Fruit fly (Drosophila melanogaster): ENCODE results near the gene CG9154.

Gene CG9154

dm6 chr2L:6068544-6069251, 1.8 kb downstream of the CG9154 start, which contains the start of the genes CG9150 and Pfdn1:
Gene CG9150 (minus strand): TSS chr2L:6068594.
Gene Pfdn1 (plus strand): TSS chr2L:6069079.
- TF ChIP-seq Ets98B (GFP tag; IDR thresholded peaks at IDR 0.05) (peak; percentile 18; the same call in 1 of the 2 replicates), CG4496 (GFP tag; IDR thresholded peaks at IDR 0.05) (0 out of 3 replicates have a peak, but pooled peaks have one; percentile 19), fd96Ca (GFP tag; IDR thresholded peaks at IDR 0.05) (no peak)

- TF ChIP-seq CG13204 (GFP tag; optimal IDR thresholded peaks at IDR 0.05) (peak; percentile 97), CG12605 (GFP tag; IDR thresholded peaks at IDR 0.05) (peak; percentile 100), CG17806 (tag; optimal IDR thresholded peaks at IDR 0.05) (peak; percentile 99), CG10348 (GFP tag; IDR thresholded peaks at IDR 0.05) (peak; percentile 98), CG8301 (tag; optimal IDR thresholded peaks at IDR 0.05) (peak; percentile 99), fd96Ca (GFP tag; IDR thresholded peaks at IDR 0.05) (peak; percentile 98), CG34367 (tag; optimal IDR thresholded peaks at IDR 0.05) (peak; percentile 100), CG14655 (GFP tag; optimal IDR thresholded peaks at IDR 0.05) (peak; percentile 100), Snoo (tag; optimal IDR thresholded peaks at IDR 0.05) (peak; percentile 100), Pif1B (GFP tag; optimal IDR thresholded peaks at IDR 0.05) (peak; percentile 100), CG32121 (GFP tag; IDR thresholded peaks at IDR 0.05) (peak; percentile 99), EcR (GFP tag; optimal IDR thresholded peaks at IDR 0.05) (peak; percentile 79), Pif1A (GFP tag; optimal IDR thresholded peaks at IDR 0.05) (peak; percentile 100), gl (tag; optimal IDR thresholded peaks at IDR 0.05) (peak; percentile 98), rn (GFP tag; IDR thresholded peaks at IDR 0.05) (peak; percentile 98), CG8159 (tag; optimal IDR thresholded peaks at IDR 0.05) (peak; percentile 99), CG4496 (GFP tag; IDR thresholded peaks at IDR 0.05) (peak; percentile 100), Ets98B (GFP tag; IDR thresholded peaks at IDR 0.05) (peak; percentile 99), CG15710 (tag; optimal IDR thresholded peaks at IDR 0.05) (peak; percentile 100), D1 (tag; optimal IDR thresholded peaks at IDR 0.05) (no peak), CG9948 (tag; optimal IDR thresholded peaks at IDR 0.05) (peak; percentile 99)
These were observed 4.7 kb downstream of the CG9154 start, which contains the start of the genes Fbw5 and CG9147 for dm6 chr2L:6065823-6066222. Gene Fbw5 (minus strand): TSS chr2L:6065953. Gene CG9147 (plus strand): TSS chr2L:6065997.

- peak; percentile 8 for TF ChIP-seq gl (tag; optimal IDR thresholded peaks at IDR 0.05)
- no peak for TF ChIP-seq CG13204 (GFP tag; optimal IDR thresholded peaks at IDR 0.05)
- TF ChIP-seq D1 (tag; optimal IDR thresholded peaks at IDR 0.05): no peak
- TF ChIP-seq Pif1B (GFP tag; optimal IDR thresholded peaks at IDR 0.05): no peak
- TF ChIP-seq CG8301 (tag; optimal IDR thresholded peaks at IDR 0.05): no peak
- no peak for TF ChIP-seq Pif1A (GFP tag; optimal IDR thresholded peaks at IDR 0.05)
- peak; percentile 61 for TF ChIP-seq CG15710 (tag; optimal IDR thresholded peaks at IDR 0.05)
- peak; percentile 29 for TF ChIP-seq EcR (GFP tag; optimal IDR thresholded peaks at IDR 0.05)
- peak; percentile 88 for TF ChIP-seq fd96Ca (GFP tag; IDR thresholded peaks at IDR 0.05)
- TF ChIP-seq Snoo (tag; optimal IDR thresholded peaks at IDR 0.05): peak; percentile 69
- peak; percentile 57 for TF ChIP-seq CG9948 (tag; optimal IDR thresholded peaks at IDR 0.05)
- TF ChIP-seq CG32121 (GFP tag; IDR thresholded peaks at IDR 0.05): peak; percentile 78
- TF ChIP-seq CG34367 (tag; optimal IDR thresholded peaks at IDR 0.05): peak; percentile 45
- peak; percentile 74 for TF ChIP-seq CG8159 (tag; optimal IDR thresholded peaks at IDR 0.05)
- TF ChIP-seq CG14655 (GFP tag; optimal IDR thresholded peaks at IDR 0.05): no peak
- TF ChIP-seq rn (GFP tag; IDR thresholded peaks at IDR 0.05): peak; percentile 73
- peak; percentile 46 for TF ChIP-seq CG12605 (GFP tag; IDR thresholded peaks at IDR 0.05)
- TF ChIP-seq CG17806 (tag; optimal IDR thresholded peaks at IDR 0.05): peak; percentile 69
- TF ChIP-seq CG4496 (GFP tag; IDR thresholded peaks at IDR 0.05): peak; percentile 86
- no peak for TF ChIP-seq CG10348 (GFP tag; IDR thresholded peaks at IDR 0.05)
- peak; percentile 79 for TF ChIP-seq Ets98B (GFP tag; IDR thresholded peaks at IDR 0.05)
These were observed 8.0 kb downstream of the CG9154 start, which contains the start of the genes ND-51 and CG13994 for dm6 chr2L:6062382-6063082. Gene ND-51 (minus strand): TSS chr2L:6062757. Gene CG13994 (plus strand): TSS chr2L:6062989.

- TF ChIP-seq CG13204 (GFP tag; optimal IDR thresholded peaks at IDR 0.05): no peak
- TF ChIP-seq EcR (GFP tag; optimal IDR thresholded peaks at IDR 0.05): no peak
- TF ChIP-seq CG8159 (tag; optimal IDR thresholded peaks at IDR 0.05): no peak
- TF ChIP-seq CG17806 (tag; optimal IDR thresholded peaks at IDR 0.05): no peak
- TF ChIP-seq CG10348 (GFP tag; IDR thresholded peaks at IDR 0.05): no peak
- TF ChIP-seq D1 (tag; optimal IDR thresholded peaks at IDR 0.05): no peak
- no peak for TF ChIP-seq CG15710 (tag; optimal IDR thresholded peaks at IDR 0.05)
- TF ChIP-seq rn (GFP tag; IDR thresholded peaks at IDR 0.05): no peak
- no peak for TF ChIP-seq Ets98B (GFP tag; IDR thresholded peaks at IDR 0.05)
- no peak for TF ChIP-seq Pif1A (GFP tag; optimal IDR thresholded peaks at IDR 0.05)
- no peak for TF ChIP-seq gl (tag; optimal IDR thresholded peaks at IDR 0.05)
These were observed 10.3 kb downstream of the CG9154 start, which contains the start of gene CG34180 for dm6 chr2L:6060210-6060609. Gene CG34180 (plus strand): TSS chr2L:6060510.

- TF ChIP-seq CG14655 (GFP tag; optimal IDR thresholded peaks at IDR 0.05) (no peak), CG15710 (tag; optimal IDR thresholded peaks at IDR 0.05) (no peak), CG13204 (GFP tag; optimal IDR thresholded peaks at IDR 0.05) (peak; percentile 9), CG4496 (GFP tag; IDR thresholded peaks at IDR 0.05) (0 out of 3 replicates have a peak, but pooled peaks have one; percentile 42), CG12605 (GFP tag; IDR thresholded peaks at IDR 0.05) (0 out of 2 replicates have a peak, but pooled peaks have one; percentile 11), fd96Ca (GFP tag; IDR thresholded peaks at IDR 0.05) (no peak), Pif1B (GFP tag; optimal IDR thresholded peaks at IDR 0.05) (no peak), CG8159 (tag; optimal IDR thresholded peaks at IDR 0.05) (no peak), CG32121 (GFP tag; IDR thresholded peaks at IDR 0.05) (peak; percentile 19; the same call in 1 of the 2 replicates), gl (tag; optimal IDR thresholded peaks at IDR 0.05) (peak; percentile 26), D1 (tag; optimal IDR thresholded peaks at IDR 0.05) (no peak), Ets98B (GFP tag; IDR thresholded peaks at IDR 0.05) (peak; percentile 28; the same call in 1 of the 2 replicates), CG9948 (tag; optimal IDR thresholded peaks at IDR 0.05) (no peak), Pif1A (GFP tag; optimal IDR thresholded peaks at IDR 0.05) (no peak), Snoo (tag; optimal IDR thresholded peaks at IDR 0.05) (no peak), CG10348 (GFP tag; IDR thresholded peaks at IDR 0.05) (no peak), CG17806 (tag; optimal IDR thresholded peaks at IDR 0.05) (no peak), rn (GFP tag; IDR thresholded peaks at IDR 0.05) (no peak), CG34367 (tag; optimal IDR thresholded peaks at IDR 0.05) (no peak), EcR (GFP tag; optimal IDR thresholded peaks at IDR 0.05) (no peak), CG8301 (tag; optimal IDR thresholded peaks at IDR 0.05) (no peak)
These were observed 16.5 kb downstream of the CG9154 start, which contains the start of gene CG13995 for dm6 chr2L:6053874-6054469. Gene CG13995 (plus strand): TSS chr2L:6054302.
